Worm (Caenorhabditis elegans) whole organism, young adult: ENCODE results near the gene set-1.
A peak's percentile ranks its signal among the peaks of the same experiment; 100 is the strongest.

Source experiments
- B0035.1 ChIP-seq: sonication (generic microtip); optimal IDR thresholded peaks from 2 replicates; lab custom pipeline; 2016; ENCODE audit warnings: missing genetic modification characterization, mild to moderate bottlenecking, missing compliant biosample characterization, missing genotype, missing genetic modification reagents
- B0261.1 ChIP-seq: sonication (generic microtip); optimal IDR thresholded peaks from 2 replicates; lab custom pipeline; 2016; ENCODE audit warnings: mild to moderate bottlenecking, missing genetic modification characterization, moderate library complexity, missing compliant biosample characterization
- C06A6.2 ChIP-seq: fragments of 200-800 bp; sonication (Bioruptor generic); conservative IDR thresholded peaks from 2 replicates; pipeline ENCODE4 v1.3.6; 2022; ENCODE audit warnings: missing genetic modification characterization, missing compliant biosample characterization
- D2030.7 ChIP-seq: fragments of 200-800 bp; sonication (Bioruptor generic); IDR thresholded peaks from 2 replicates; pipeline ENCODE4 v1.3.6; 2022; ENCODE audit warnings: missing genetic modification reagents, missing genetic modification characterization, missing compliant biosample characterization
- F10E7.11 ChIP-seq: sonication (generic microtip); optimal IDR thresholded peaks from 2 replicates; lab custom pipeline; 2017; ENCODE audit warnings: mild to moderate bottlenecking, missing genetic modification characterization, moderate library complexity, missing compliant biosample characterization
- F22D6.2 ChIP-seq: sonication (generic microtip); optimal IDR thresholded peaks from 2 replicates; lab custom pipeline; 2016; ENCODE audit warnings: mild to moderate bottlenecking, missing genetic modification characterization, missing compliant biosample characterization
- F23B12.7 ChIP-seq: sonication (generic microtip); optimal IDR thresholded peaks from 2 replicates; lab custom pipeline; 2017; ENCODE audit warnings: missing genetic modification characterization, mild to moderate bottlenecking, missing compliant biosample characterization, antibody characterized with exemption, moderate library complexity; ENCODE audit not compliant: insufficient read depth
- F39B2.1 ChIP-seq: fragments of 200-800 bp; sonication (Bioruptor generic); IDR thresholded peaks from 2 replicates; pipeline ENCODE4 v1.3.6; 2022; ENCODE audit warnings: missing genetic modification reagents, missing genetic modification characterization, missing compliant biosample characterization
- F57A8.1 ChIP-seq: fragments of 200-800 bp; sonication (Bioruptor generic); optimal IDR thresholded peaks from 2 replicates; lab custom pipeline; 2018; ENCODE audit warnings: mild to moderate bottlenecking, missing genetic modification characterization, moderate library complexity, missing compliant biosample characterization
- F57C9.4 ChIP-seq: sonication (generic microtip); optimal IDR thresholded peaks from 2 replicates; lab custom pipeline; 2017; ENCODE audit warnings: mild to moderate bottlenecking, missing genetic modification characterization, missing compliant biosample characterization
- K12H6.12 ChIP-seq: fragments of 200-800 bp; sonication (Bioruptor generic); optimal IDR thresholded peaks from 2 replicates; lab custom pipeline; 2018; ENCODE audit warnings: mild to moderate bottlenecking, missing genetic modification characterization, missing compliant biosample characterization
- T26A5.8 ChIP-seq: sonication (generic microtip); optimal IDR thresholded peaks from 2 replicates; lab custom pipeline; 2016; ENCODE audit warnings: missing genetic modification characterization, missing compliant biosample characterization
- Y53G8AR.9 ChIP-seq: fragments of 200-800 bp; sonication (Bioruptor generic); conservative IDR thresholded peaks from 2 replicates; pipeline ENCODE4 v1.3.6; 2022; ENCODE audit warnings: missing genetic modification reagents, missing genetic modification characterization, missing compliant biosample characterization
- Y56A3A.18 ChIP-seq: fragments of 200-800 bp; sonication (Bioruptor generic); IDR thresholded peaks from 2 replicates; pipeline ENCODE4 v1.3.6; 2022; ENCODE audit warnings: missing genetic modification reagents, missing genetic modification characterization, missing compliant biosample characterization
- Y67H2A.10 ChIP-seq: fragments of 200-800 bp; sonication (Bioruptor generic); conservative IDR thresholded peaks from 2 replicates; pipeline ENCODE4 v1.3.6; 2022; ENCODE audit warnings: missing genetic modification reagents, missing genetic modification characterization, missing compliant biosample characterization
- Y95B8A.8 ChIP-seq: fragments of 200-800 bp; sonication (Bioruptor generic); IDR thresholded peaks from 2 replicates; pipeline ENCODE4 v1.3.6; 2022; ENCODE audit warnings: missing genetic modification reagents, missing genetic modification characterization, missing compliant biosample characterization
- akir-1 ChIP-seq: fragments of 200-800 bp; sonication (Bioruptor generic); optimal IDR thresholded peaks from 2 replicates; lab custom pipeline; 2018; ENCODE audit warnings: mild to moderate bottlenecking, missing genetic modification characterization, moderate library complexity, missing compliant biosample characterization
- bed-2 ChIP-seq: fragments of 200-800 bp; sonication (Bioruptor generic); IDR thresholded peaks from 2 replicates; pipeline ENCODE4 v1.3.6; 2022; ENCODE audit warnings: missing genetic modification reagents, missing genetic modification characterization, missing compliant biosample characterization
- ccch-3 ChIP-seq: fragments of 200-800 bp; sonication (Bioruptor generic); optimal IDR thresholded peaks from 2 replicates; lab custom pipeline; 2018; ENCODE audit warnings: mild to moderate bottlenecking, missing genetic modification characterization, missing compliant biosample characterization
- cebp-2 ChIP-seq: fragments of 200-800 bp; sonication (Bioruptor generic); IDR thresholded peaks from 2 replicates; pipeline ENCODE4 v1.3.6; 2022; ENCODE audit warnings: missing genetic modification characterization, missing compliant biosample characterization
- ceh-27 ChIP-seq: fragments of 200-800 bp; sonication (Bioruptor generic); optimal IDR thresholded peaks from 2 replicates; lab custom pipeline; 2018; ENCODE audit warnings: mild to moderate bottlenecking, missing genetic modification characterization, moderate library complexity, missing compliant biosample characterization
- ceh-91 ChIP-seq: fragments of 200-800 bp; sonication (Bioruptor generic); IDR thresholded peaks from 2 replicates; pipeline ENCODE4 v1.3.6; 2022; ENCODE audit warnings: missing genetic modification reagents, missing genetic modification characterization, missing compliant biosample characterization
- dpff-1 ChIP-seq: sonication (generic microtip); optimal IDR thresholded peaks from 2 replicates; lab custom pipeline; 2017; ENCODE audit warnings: mild to moderate bottlenecking, missing genetic modification characterization, missing compliant biosample characterization
- efl-1 ChIP-seq: fragments of 150-350 bp; optimal IDR thresholded peaks from 2 replicates; lab custom pipeline; 2014; ENCODE audit warnings: missing biosample characterization, missing genetic modification reagents, missing genetic modification characterization
- egl-44 ChIP-seq: fragments of 200-800 bp; sonication (Bioruptor generic); IDR thresholded peaks from 2 replicates; pipeline ENCODE4 v1.3.6; 2022; ENCODE audit warnings: missing genetic modification reagents, missing genetic modification characterization, missing compliant biosample characterization
- gei-17 ChIP-seq: fragments of 200-800 bp; sonication (Bioruptor generic); optimal IDR thresholded peaks from 2 replicates; lab custom pipeline; 2018; ENCODE audit warnings: mild to moderate bottlenecking, missing genetic modification characterization, missing compliant biosample characterization
- hlh-12 ChIP-seq: sonication (generic microtip); optimal IDR thresholded peaks from 2 replicates; lab custom pipeline; 2016; ENCODE audit warnings: missing genetic modification characterization, missing compliant biosample characterization
- hlh-26 ChIP-seq: fragments of 200-800 bp; sonication (Bioruptor generic); conservative IDR thresholded peaks from 2 replicates; pipeline ENCODE4 v1.3.6; 2022; ENCODE audit warnings: missing genetic modification reagents, missing genetic modification characterization, missing compliant biosample characterization
- hmg-1.2 ChIP-seq: fragments of 200-800 bp; sonication (Bioruptor generic); IDR thresholded peaks from 2 replicates; pipeline ENCODE4 v1.3.6; 2022; ENCODE audit warnings: missing genetic modification reagents, missing genetic modification characterization, missing compliant biosample characterization
- hmg-20 ChIP-seq: fragments of 200-800 bp; sonication (Bioruptor generic); IDR thresholded peaks from 2 replicates; pipeline ENCODE4 v1.3.6; 2022; ENCODE audit warnings: missing genetic modification reagents, missing genetic modification characterization, missing compliant biosample characterization
- hrde-1 ChIP-seq: sonication (generic microtip); optimal IDR thresholded peaks from 2 replicates; lab custom pipeline; 2016; ENCODE audit warnings: missing genetic modification characterization, mild to moderate bottlenecking, missing compliant biosample characterization, moderate library complexity, missing genotype, missing genetic modification reagents, borderline replicate concordance
- hsf-1 ChIP-seq: fragments of 200-800 bp; sonication (Bioruptor generic); IDR thresholded peaks from 2 replicates; pipeline ENCODE4 v1.3.6; 2022; ENCODE audit warnings: missing genetic modification reagents, missing genetic modification characterization, missing compliant biosample characterization
- let-607 ChIP-seq, 2 experiments: fragments of 200-800 bp in 1 of 2; sonication (Bioruptor generic) in 1 of 2; sonication (generic microtip) in 1 of 2; optimal IDR thresholded peaks; 2 replicates each; lab custom pipeline; 2016 to 2018; ENCODE audit warnings: mild to moderate bottlenecking in 2 of 2, missing compliant biosample characterization in 2 of 2, missing genetic modification characterization in 2 of 2, moderate library complexity in 2 of 2, missing genotype in 1 of 2
- madf-10 ChIP-seq: sonication (generic microtip); optimal IDR thresholded peaks from 2 replicates; lab custom pipeline; 2016; ENCODE audit warnings: mild to moderate bottlenecking, missing genetic modification characterization, missing compliant biosample characterization
- mes-4 ChIP-seq: sonication (generic microtip); optimal IDR thresholded peaks from 2 replicates; lab custom pipeline; 2016; ENCODE audit warnings: missing genotype, missing genetic modification characterization, missing compliant biosample characterization
- mxl-1 ChIP-seq: sonication (generic microtip); optimal IDR thresholded peaks from 2 replicates; lab custom pipeline; 2016; ENCODE audit warnings: missing genetic modification characterization, missing compliant biosample characterization
- nfya-1 ChIP-seq: sonication (generic microtip); optimal IDR thresholded peaks from 2 replicates; lab custom pipeline; 2017; ENCODE audit warnings: antibody characterized with exemption, missing compliant biosample characterization, missing genetic modification characterization, borderline replicate concordance; ENCODE audit not compliant: insufficient read depth
- pbrm-1 ChIP-seq: fragments of 200-800 bp; sonication (Bioruptor generic); IDR thresholded peaks from 2 replicates; pipeline ENCODE4 v1.3.6; 2022; ENCODE audit warnings: missing genetic modification reagents, missing genetic modification characterization, missing compliant biosample characterization
- pha-4 ChIP-seq: fragments of 150-350 bp; sonication (generic microtip); optimal IDR thresholded peaks from 2 replicates; lab custom pipeline; 2014; ENCODE audit warnings: missing biosample characterization, missing genetic modification reagents, missing genetic modification characterization
- rcor-1 ChIP-seq: fragments of 200-800 bp; sonication (Bioruptor generic); IDR thresholded peaks from 2 replicates; pipeline ENCODE4 v1.3.6; 2022; ENCODE audit warnings: missing genetic modification reagents, missing genetic modification characterization, missing compliant biosample characterization
- rec-8 ChIP-seq, 2 experiments: sonication (generic microtip); optimal IDR thresholded peaks; 2 replicates each; lab custom pipeline; 2016; ENCODE audit warnings: mild to moderate bottlenecking in 2 of 2, missing genetic modification characterization in 2 of 2, missing genetic modification reagents in 2 of 2, missing genotype in 2 of 2, missing biosample characterization in 1 of 2, missing compliant biosample characterization in 1 of 2, moderate library complexity in 1 of 2
- sea-2 ChIP-seq: fragments of 200-800 bp; sonication (Bioruptor generic); IDR thresholded peaks from 2 replicates; pipeline ENCODE4 v1.3.6; 2022; ENCODE audit warnings: missing genetic modification characterization, missing compliant biosample characterization
- snpc-4 ChIP-seq, 5 experiments: fragments of 150-350 bp in 1 of 5; sonication (generic microtip) in 4 of 5; optimal IDR thresholded peaks; 2 replicates each; lab custom pipeline; 2014 to 2018; ENCODE audit warnings: missing genetic modification characterization in 5 of 5, missing biosample characterization in 3 of 5, antibody characterized with exemption in 2 of 5, mild to moderate bottlenecking in 2 of 5, missing compliant biosample characterization in 2 of 5, missing genotype in 2 of 5, moderate library complexity in 2 of 5, missing genetic modification reagents in 1 of 5
- unc-130 ChIP-seq: sonication (generic microtip); optimal IDR thresholded peaks from 2 replicates; lab custom pipeline; 2016; ENCODE audit warnings: missing genetic modification reagents, missing genetic modification characterization, missing compliant biosample characterization
- xnd-1 ChIP-seq: sonication (generic microtip); optimal IDR thresholded peaks from 2 replicates; lab custom pipeline; 2016; ENCODE audit warnings: missing genotype, missing genetic modification reagents, missing genetic modification characterization, missing compliant biosample characterization
- zim-3 ChIP-seq: sonication (generic microtip); optimal IDR thresholded peaks from 2 replicates; lab custom pipeline; 2017; ENCODE audit warnings: mild to moderate bottlenecking, missing genetic modification characterization, moderate library complexity, missing compliant biosample characterization
- ztf-22 ChIP-seq: fragments of 200-800 bp; sonication (Bioruptor generic); optimal IDR thresholded peaks from 2 replicates; lab custom pipeline; 2018; ENCODE audit warnings: mild to moderate bottlenecking, missing genetic modification characterization, moderate library complexity, missing compliant biosample characterization
- ztf-25 ChIP-seq: fragments of 200-800 bp; sonication (Bioruptor generic); IDR thresholded peaks from 2 replicates; pipeline ENCODE4 v1.3.6; 2022; ENCODE audit warnings: missing genetic modification reagents, missing genetic modification characterization, missing compliant biosample characterization

Gene set-1

DNA sequence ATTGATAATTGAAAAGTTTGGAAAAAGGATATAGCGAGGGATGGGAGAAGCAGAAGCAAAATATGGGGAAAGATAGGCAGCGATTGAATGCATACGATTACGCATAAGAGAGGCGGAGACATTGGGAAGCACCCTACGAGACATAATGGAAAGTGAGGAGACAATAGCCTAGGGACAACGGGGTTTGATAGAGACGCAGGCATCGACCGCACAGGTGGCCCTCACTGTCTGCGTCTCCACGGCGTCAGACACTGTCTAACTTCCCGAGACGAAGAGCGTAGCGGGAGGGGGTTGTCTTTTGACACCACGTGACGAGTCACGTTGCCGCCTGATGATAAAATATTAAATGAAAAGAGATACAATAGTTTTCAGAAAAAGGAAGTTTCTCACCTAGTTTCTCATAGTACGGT lies 31.2 kb downstream of the set-1 start (continued):
- TF ChIP-seq rec-8 (tag; optimal IDR thresholded peaks at IDR 0.05; lab: Kevin White, UChicago) (no peak), zim-3 (tag; lab: Kevin White, UChicago) (no peak), efl-1 (GFP tag; lab: Kevin White, UChicago) (no peak), F23B12.7 (tag; lab: Kevin White, UChicago) (peak; percentile 0), pha-4 (tag; lab: Kevin White, UChicago) (no peak), sea-2 (GFP tag; lab: Robert Waterston, UW) (no peak), madf-10 (tag; lab: Kevin White, UChicago) (peak; percentile 60), let-607 (tag; optimal IDR thresholded peaks at IDR 0.05; lab: Kevin White, UChicago) (peak in 1 of 2 experiments; percentile 70), ceh-27 (peak; percentile 56), Y53G8AR.9 (GFP tag; lab: Robert Waterston, UW) (no peak), F22D6.2 (peak; percentile 78), F57A8.1 (GFP tag; lab: Kevin White, UChicago) (no peak), F57C9.4 (tag; lab: Kevin White, UChicago) (no peak), akir-1 (GFP tag; lab: Kevin White, UChicago) (no peak), xnd-1 (tag; lab: Kevin White, UChicago) (no peak), ztf-22 (GFP tag; lab: Kevin White, UChicago) (peak; percentile 60), hmg-1.2 (GFP tag; lab: Robert Waterston, UW) (peak; percentile 99), gei-17 (GFP tag; lab: Kevin White, UChicago) (peak; percentile 76), hmg-20 (peak; percentile 24; the same call in 1 of the 2 replicates), ztf-25 (no peak), nfya-1 (no peak), unc-130 (no peak), mxl-1 (tag; lab: Kevin White, UChicago) (no peak), cebp-2 (GFP tag; lab: Robert Waterston, UW) (no peak), pbrm-1 (GFP tag; lab: Robert Waterston, UW) (peak; percentile 80), hsf-1 (GFP tag; lab: Robert Waterston, UW) (no peak), hlh-12 (tag; lab: Kevin White, UChicago) (no peak), C06A6.2 (GFP tag; lab: Robert Waterston, UW) (peak; percentile 86), T26A5.8 (no peak), Y56A3A.18 (GFP tag; lab: Robert Waterston, UW) (peak; percentile 60), Y95B8A.8 (GFP tag; lab: Robert Waterston, UW) (peak; percentile 35; the same call in 1 of the 2 replicates), egl-44 (GFP tag; lab: Robert Waterston, UW) (peak; percentile 91), hrde-1 (no peak), rcor-1 (peak; percentile 41; the same call in 1 of the 2 replicates), F10E7.11 (tag; lab: Kevin White, UChicago) (no peak), K12H6.12 (tag; lab: Kevin White, UChicago) (peak; percentile 68), Y67H2A.10 (GFP tag; lab: Robert Waterston, UW) (no peak), D2030.7 (GFP tag; lab: Robert Waterston, UW) (no peak), F39B2.1 (GFP tag; lab: Robert Waterston, UW) (no peak), mes-4 (tag; lab: Kevin White, UChicago) (no peak), hlh-26 (GFP tag; lab: Robert Waterston, UW) (no peak), B0261.1 (tag; lab: Kevin White, UChicago) (no peak), ceh-91 (no peak), B0035.1 (no peak), snpc-4 (GFP tag; optimal IDR thresholded peaks at IDR 0.05; lab: Kevin White, UChicago) (no peak), snpc-4 (tag; optimal IDR thresholded peaks at IDR 0.05; lab: Kevin White, UChicago) (peak in 2 of 4 experiments; percentile 56 to 60), ccch-3 (no peak), dpff-1 (no peak), bed-2 (GFP tag; lab: Robert Waterston, UW) (no peak)
